Worm (Caenorhabditis elegans): ENCODE measurements around the gene C04E12.5.

DNA sequence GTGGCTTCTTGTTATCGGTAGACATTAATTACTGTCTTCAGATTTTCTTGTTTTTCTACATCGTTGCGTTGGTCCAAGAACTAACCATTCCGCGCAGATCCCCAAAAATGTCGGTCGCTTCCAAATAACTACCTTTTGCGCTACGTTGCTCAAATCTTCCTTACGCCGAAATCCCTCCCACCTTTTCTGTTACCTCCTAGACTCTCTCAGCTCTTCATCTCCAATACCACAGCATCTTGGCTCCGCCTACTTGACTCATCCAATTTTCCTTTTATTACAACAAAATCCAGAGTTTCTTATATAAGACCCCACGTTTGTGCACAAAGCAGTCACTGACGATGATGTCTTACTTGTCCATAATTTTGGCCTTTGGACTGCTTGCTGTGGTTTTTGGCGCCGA lies 5.4 kb upstream of the C04E12.5 start, which contains the start of gene C17B7.12:
- TF ChIP-seq snpc-4 (tag; optimal IDR thresholded peaks at IDR 0.05) (no peak), ceh-43 (GFP tag; optimal IDR thresholded peaks at IDR 0.05) (no peak), unc-39 (tag; optimal IDR thresholded peaks at IDR 0.05) (no peak), unc-62 (GFP tag; optimal IDR thresholded peaks at IDR 0.05) (no peak), pha-4 (tag; optimal IDR thresholded peaks at IDR 0.05) (no peak), blmp-1 (tag; optimal IDR thresholded peaks at IDR 0.05) (no peak)

Data from whole organism, mixed stage, embryonic.